Fruit fly (Drosophila melanogaster): ENCODE data around the gene CG13039.

The CG13039 gene

DNA sequence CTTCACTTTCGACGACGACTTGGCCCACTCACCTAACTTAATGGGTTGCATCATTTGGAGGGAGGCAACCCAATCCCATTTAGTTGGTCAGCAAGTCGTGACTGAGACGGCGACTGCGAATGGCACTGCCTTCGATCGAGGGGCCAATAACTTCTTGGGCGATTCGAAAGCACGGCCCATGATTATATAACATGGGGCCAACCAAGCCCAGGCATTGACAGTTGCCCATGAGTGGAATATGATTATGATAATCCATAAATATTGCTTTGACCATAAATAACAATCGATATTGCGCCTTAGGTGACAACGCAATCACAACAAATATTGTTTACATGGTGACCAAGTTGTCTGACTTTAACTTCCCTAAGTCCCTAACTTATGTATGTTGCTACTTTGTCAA lies 42.7 kb downstream of the CG13039 start, which contains the start of gene CG13048:
Gene CG13048 (minus strand): TSS at position 101 of the 400 bp plus-strand sequence.
- TF ChIP-seq Mnt (GFP tag; optimal IDR thresholded peaks at IDR 0.05) (no peak), CG7101 (tag; optimal IDR thresholded peaks at IDR 0.05) (no peak), CG5204 (GFP tag; optimal IDR thresholded peaks at IDR 0.05) (no peak), CG11617 (GFP tag; optimal IDR thresholded peaks at IDR 0.05) (no peak), pad (GFP tag; optimal IDR thresholded peaks at IDR 0.05) (no peak), ovo (GFP tag; optimal IDR thresholded peaks at IDR 0.05) (no peak), kay (GFP tag; ENCODE audit: borderline replicate concordance) (no peak), Hr96 (GFP tag; optimal IDR thresholded peaks at IDR 0.05) (no peak), CG7045 (GFP tag; optimal IDR thresholded peaks at IDR 0.05) (no peak), toe (GFP tag; optimal IDR thresholded peaks at IDR 0.05) (no peak), tj (GFP tag; optimal IDR thresholded peaks at IDR 0.05) (no peak), Crg-1 (GFP tag; optimal IDR thresholded peaks at IDR 0.05) (no peak), CG14711 (tag; optimal IDR thresholded peaks at IDR 0.05) (no peak)

DNA sequence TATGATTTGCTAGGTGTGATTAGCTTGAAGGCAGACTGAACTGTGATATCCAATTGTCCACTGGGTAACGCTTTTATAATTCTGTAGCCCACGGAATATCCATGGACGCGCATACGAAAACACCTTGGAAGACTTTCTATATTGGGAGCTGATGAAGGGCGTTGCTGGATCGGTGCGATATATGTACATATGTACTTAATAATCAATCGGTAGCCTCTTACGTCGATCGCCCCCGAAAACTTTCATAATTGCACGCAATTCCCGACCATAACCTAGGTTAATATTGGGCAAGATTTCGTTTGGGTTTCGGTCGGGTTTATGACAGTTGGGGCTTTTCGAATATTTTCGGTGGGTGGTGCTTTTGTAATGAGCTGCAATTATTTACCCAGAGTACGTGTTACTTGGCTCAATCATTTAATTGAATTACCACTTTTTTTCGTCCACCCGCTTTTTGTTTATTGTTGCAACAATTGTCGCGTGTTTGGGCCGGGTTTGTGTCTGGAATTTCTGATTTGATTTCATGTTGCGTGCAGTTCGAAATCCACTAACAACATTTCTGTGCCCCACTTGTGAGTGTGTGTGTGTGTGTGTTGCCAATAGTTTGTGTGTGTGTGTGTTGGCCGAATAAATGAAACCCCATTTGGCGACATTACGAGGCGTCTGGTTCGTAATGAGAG lies 44.5 kb downstream of the CG13039 start, which contains the start of gene CG13049:
Gene CG13049 (minus strand): TSS at position 51 of the 677 bp plus-strand sequence.
- TF ChIP-seq Hr96 (GFP tag; optimal IDR thresholded peaks at IDR 0.05) (no peak), pad (GFP tag; optimal IDR thresholded peaks at IDR 0.05) (no peak)

- TF ChIP-seq CG14711 (tag; optimal IDR thresholded peaks at IDR 0.05): no peak
- TF ChIP-seq tj (GFP tag; optimal IDR thresholded peaks at IDR 0.05): no peak
- no peak for TF ChIP-seq Hr96 (GFP tag; optimal IDR thresholded peaks at IDR 0.05)
- TF ChIP-seq kay (GFP tag; ENCODE audit: borderline replicate concordance): no peak
- TF ChIP-seq cic (GFP tag; optimal IDR thresholded peaks at IDR 0.05): no peak
- no peak for TF ChIP-seq pad (GFP tag; optimal IDR thresholded peaks at IDR 0.05)
- no peak for TF ChIP-seq cnc (optimal IDR thresholded peaks at IDR 0.05)
- no peak for TF ChIP-seq CG5204 (GFP tag; optimal IDR thresholded peaks at IDR 0.05)
- no peak for TF ChIP-seq toe (GFP tag; optimal IDR thresholded peaks at IDR 0.05)
- TF ChIP-seq CG12768 (GFP tag; optimal IDR thresholded peaks at IDR 0.05): no peak
- no peak for TF ChIP-seq CG7045 (GFP tag; optimal IDR thresholded peaks at IDR 0.05)
- TF ChIP-seq CG7101 (tag; optimal IDR thresholded peaks at IDR 0.05): no peak
- TF ChIP-seq CG1620 (GFP tag; optimal IDR thresholded peaks at IDR 0.05): no peak
- TF ChIP-seq CG11617 (GFP tag; optimal IDR thresholded peaks at IDR 0.05): no peak
- TF ChIP-seq Mnt (GFP tag; optimal IDR thresholded peaks at IDR 0.05): no peak
- TF ChIP-seq Crg-1 (GFP tag; optimal IDR thresholded peaks at IDR 0.05): no peak
- TF ChIP-seq bab1 (GFP tag; optimal IDR thresholded peaks at IDR 0.05): no peak
Measured at dm6 chr3L:16279987-16280454, 46.5 kb downstream of the CG13039 start, which contains the start of gene CG13064. Gene CG13064 (plus strand): TSS chr3L:16280404.

DNA sequence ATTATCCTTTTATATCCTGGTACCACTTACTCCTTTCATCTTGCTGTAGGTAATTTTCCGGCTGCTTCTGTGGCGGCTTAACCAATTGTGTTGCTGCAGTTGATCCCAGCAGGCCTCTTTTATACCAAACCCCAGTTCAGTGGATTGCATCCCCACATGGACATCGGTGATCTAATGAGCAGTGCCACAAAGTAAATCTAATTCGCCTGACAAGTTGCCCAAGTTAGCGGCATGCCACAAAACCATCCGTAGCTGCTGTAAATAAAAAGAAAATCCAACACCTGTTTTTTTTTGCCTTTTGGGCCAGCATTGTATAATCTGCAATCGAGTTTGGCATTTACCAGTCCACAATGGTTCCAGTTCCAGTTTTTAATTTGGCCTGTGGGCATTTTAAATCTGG lies 47.4 kb downstream of the CG13039 start, which contains the start of gene CG13050:
Gene CG13050 (minus strand): TSS at position 101 of the 400 bp plus-strand sequence.
- TF ChIP-seq cic (GFP tag; optimal IDR thresholded peaks at IDR 0.05): no peak
- TF ChIP-seq CG33017 (tag; optimal IDR thresholded peaks at IDR 0.05): no peak
- TF ChIP-seq kay (GFP tag; ENCODE audit: borderline replicate concordance): no peak
- TF ChIP-seq CG14711 (tag; optimal IDR thresholded peaks at IDR 0.05): no peak
- no peak for TF ChIP-seq tj (GFP tag; optimal IDR thresholded peaks at IDR 0.05)
- no peak for TF ChIP-seq CG7045 (GFP tag; optimal IDR thresholded peaks at IDR 0.05)
- no peak for TF ChIP-seq bab1 (GFP tag; optimal IDR thresholded peaks at IDR 0.05)
- TF ChIP-seq cnc (optimal IDR thresholded peaks at IDR 0.05): no peak
- no peak for TF ChIP-seq CG12768 (GFP tag; optimal IDR thresholded peaks at IDR 0.05)
- no peak for TF ChIP-seq toe (GFP tag; optimal IDR thresholded peaks at IDR 0.05)
- no peak for TF ChIP-seq Crg-1 (GFP tag; optimal IDR thresholded peaks at IDR 0.05)
- TF ChIP-seq Clk (GFP tag; optimal IDR thresholded peaks at IDR 0.05): no peak
- TF ChIP-seq Hr96 (GFP tag; optimal IDR thresholded peaks at IDR 0.05): no peak

dm6 chr3L:16277135-16277534 lies 49.4 kb downstream of the CG13039 start, which contains the start of gene CG13065:
Gene CG13065 (plus strand): TSS chr3L:16277435.
- TF ChIP-seq Mnt (GFP tag; optimal IDR thresholded peaks at IDR 0.05) (no peak), Crg-1 (GFP tag; optimal IDR thresholded peaks at IDR 0.05) (no peak), pad (GFP tag; optimal IDR thresholded peaks at IDR 0.05) (no peak), cic (GFP tag; optimal IDR thresholded peaks at IDR 0.05) (no peak), CG11617 (GFP tag; optimal IDR thresholded peaks at IDR 0.05) (no peak), CG5204 (GFP tag; optimal IDR thresholded peaks at IDR 0.05) (no peak), CG33017 (tag; optimal IDR thresholded peaks at IDR 0.05) (no peak), CG7101 (tag; optimal IDR thresholded peaks at IDR 0.05) (no peak), cnc (optimal IDR thresholded peaks at IDR 0.05) (no peak)
